Fruit fly (Drosophila melanogaster) whole organism, embryonic: ENCODE measurements around the gene Ccdc58.

ENCODE experiments used
- CG11093 ChIP-seq: fragments of 200-800 bp; sonication (Bioruptor generic); IDR thresholded peaks from 3 replicates; pipeline ENCODE4 v1.3.6; 2022; ENCODE audit warnings: missing biosample characterization, missing genetic modification characterization
- CG14710 ChIP-seq: fragments of 200-800 bp; sonication (Bioruptor generic); optimal IDR thresholded peaks from 3 replicates; lab custom pipeline; 2019; ENCODE audit warnings: missing biosample characterization, mild to moderate bottlenecking, missing genetic modification characterization, moderate library complexity
- CG14860 ChIP-seq: fragments of 200-800 bp; sonication (Bioruptor generic); IDR thresholded peaks from 3 replicates; pipeline ENCODE4 v1.3.6; 2022; ENCODE audit warnings: missing biosample characterization, missing genetic modification characterization; ENCODE audit not compliant: partially characterized antibody
- CG15073 ChIP-seq: fragments of 200-800 bp; sonication (Bioruptor generic); optimal IDR thresholded peaks from 2 replicates; lab custom pipeline; 2016; ENCODE audit warnings: missing biosample characterization, missing genetic modification characterization
- CG15696 ChIP-seq: fragments of 200-800 bp; sonication (Bioruptor generic); optimal IDR thresholded peaks from 2 replicates; lab custom pipeline; 2019; ENCODE audit warnings: missing biosample characterization, mild to moderate bottlenecking, missing genetic modification characterization, moderate library complexity
- CG16813 ChIP-seq: fragments of 200-800 bp; sonication (Bioruptor generic); IDR thresholded peaks from 3 replicates; pipeline ENCODE4 v1.3.6; 2022; ENCODE audit warnings: missing biosample characterization, missing genetic modification characterization; ENCODE audit not compliant: partially characterized antibody
- CG16863 ChIP-seq: fragments of 200-800 bp; sonication (Bioruptor generic); optimal IDR thresholded peaks from 3 replicates; lab custom pipeline; 2016; ENCODE audit warnings: missing biosample characterization, missing genetic modification characterization
- CG17912 ChIP-seq: fragments of 200-800 bp; sonication (Bioruptor generic); optimal IDR thresholded peaks from 2 replicates; lab custom pipeline; 2018; ENCODE audit warnings: missing biosample characterization, mild to moderate bottlenecking, missing genetic modification characterization
- CG2116 ChIP-seq: fragments of 200-800 bp; sonication (Bioruptor generic); optimal IDR thresholded peaks from 3 replicates; lab custom pipeline; 2018; ENCODE audit warnings: missing biosample characterization, mild to moderate bottlenecking, missing genetic modification characterization
- CG2199 ChIP-seq: fragments of 200-800 bp; sonication (Bioruptor generic); IDR thresholded peaks from 3 replicates; pipeline ENCODE4 v1.3.6; 2022; ENCODE audit warnings: missing biosample characterization, missing genetic modification characterization
- CG2712 ChIP-seq: fragments of 200-800 bp; optimal IDR thresholded peaks from 3 replicates; lab custom pipeline; 2019; ENCODE audit warnings: missing biosample characterization, mild to moderate bottlenecking, missing genetic modification characterization, moderate library complexity
- CG31441 ChIP-seq: fragments of 200-800 bp; sonication (Bioruptor generic); IDR thresholded peaks from 2 replicates; pipeline ENCODE4 v1.3.6; 2022; ENCODE audit warnings: missing biosample characterization, missing genetic modification characterization
- CG3407 ChIP-seq: fragments of 200-800 bp; sonication (Bioruptor generic); optimal IDR thresholded peaks from 2 replicates; lab custom pipeline; 2018; ENCODE audit warnings: missing biosample characterization, mild to moderate bottlenecking, missing genetic modification characterization
- CG42726 ChIP-seq: fragments of 200-800 bp; sonication (Bioruptor generic); IDR thresholded peaks from 2 replicates; pipeline ENCODE4 v1.3.6; 2022; ENCODE audit warnings: missing biosample characterization, missing genetic modification characterization; ENCODE audit not compliant: partially characterized antibody
- CG4282 ChIP-seq: fragments of 200-800 bp; sonication (Bioruptor generic); optimal IDR thresholded peaks from 2 replicates; lab custom pipeline; 2016; ENCODE audit warnings: missing biosample characterization, missing genetic modification characterization
- CG43689 ChIP-seq: fragments of 200-800 bp; sonication (Bioruptor generic); IDR thresholded peaks from 2 replicates; pipeline ENCODE4 v1.3.6; 2022; ENCODE audit warnings: missing biosample characterization, missing genetic modification characterization
- CG8478 ChIP-seq: fragments of >200 bp; optimal IDR thresholded peaks from 2 replicates; lab custom pipeline; 2018
- CG9609 ChIP-seq: fragments of 200-800 bp; sonication (Bioruptor generic); optimal IDR thresholded peaks from 3 replicates; lab custom pipeline; 2016; ENCODE audit warnings: missing biosample characterization, missing genetic modification characterization
- CG9876 ChIP-seq: fragments of 200-800 bp; sonication (Bioruptor generic); optimal IDR thresholded peaks from 2 replicates; lab custom pipeline; 2016; ENCODE audit warnings: missing biosample characterization, missing genetic modification characterization
- D19A ChIP-seq: fragments of 200-800 bp; optimal IDR thresholded peaks from 3 replicates; lab custom pipeline; 2019; ENCODE audit warnings: missing biosample characterization, mild to moderate bottlenecking, missing genetic modification characterization, moderate library complexity
- Dad ChIP-seq: fragments of 200-800 bp; sonication (Bioruptor generic); optimal IDR thresholded peaks from 3 replicates; lab custom pipeline; 2016; ENCODE audit warnings: missing biosample characterization, missing genetic modification characterization
- Dbx ChIP-seq: fragments of 200-800 bp; sonication (Bioruptor generic); IDR thresholded peaks from 3 replicates; pipeline ENCODE4 v1.3.6; 2022; ENCODE audit warnings: missing biosample characterization, missing genetic modification characterization
- E2f1 ChIP-seq: fragments of 200-800 bp; sonication (Bioruptor generic); IDR thresholded peaks from 2 replicates; pipeline ENCODE4 v1.3.6; 2022; ENCODE audit warnings: missing biosample characterization, missing genetic modification characterization
- Ets65A ChIP-seq: fragments of 200-800 bp; sonication (Bioruptor generic); peaks from one replicate; lab custom pipeline; 2016; ENCODE audit warnings: missing biosample characterization, missing genetic modification characterization
- Fer1 ChIP-seq: fragments of 200-800 bp; sonication (Bioruptor generic); optimal IDR thresholded peaks from 2 replicates; lab custom pipeline; 2017; ENCODE audit warnings: missing biosample characterization, mild to moderate bottlenecking, missing genetic modification characterization
- HLH3B ChIP-seq: fragments of 200-800 bp; sonication (Bioruptor generic); IDR thresholded peaks from 2 replicates; pipeline ENCODE4 v1.3.6; 2022; ENCODE audit warnings: missing biosample characterization, missing genetic modification characterization
- HLH54F ChIP-seq: fragments of 200-800 bp; sonication (Bioruptor generic); optimal IDR thresholded peaks from 3 replicates; lab custom pipeline; 2016; ENCODE audit warnings: missing biosample characterization, missing genetic modification characterization
- MBD-R2 ChIP-seq: fragments of 200-800 bp; sonication (Bioruptor generic); IDR thresholded peaks from 2 replicates; pipeline ENCODE4 v1.3.6; 2022; ENCODE audit warnings: missing biosample characterization, missing genetic modification characterization
- Max ChIP-seq: fragments of 200-800 bp; sonication (Bioruptor generic); optimal IDR thresholded peaks from 2 replicates; lab custom pipeline; 2016; ENCODE audit warnings: missing biosample characterization, mild to moderate bottlenecking, missing genetic modification characterization
- Ravus ChIP-seq: fragments of 200-800 bp; sonication (Bioruptor generic); IDR thresholded peaks from 2 replicates; pipeline ENCODE4 v1.3.6; 2022; ENCODE audit warnings: missing biosample characterization, missing genetic modification characterization
- Stat92E ChIP-seq, 3 experiments: fragments of >200 bp in 2 of 3; fragments of 200-800 bp in 1 of 3; sonication (Bioruptor generic) in 1 of 3; optimal IDR thresholded peaks; 2 replicates each; lab custom pipeline; 2017 to 2019; ENCODE audit warnings: missing biosample characterization in 3 of 3, missing genetic modification characterization in 3 of 3, mild to moderate bottlenecking in 1 of 3, moderate library complexity in 1 of 3
- YL-1 ChIP-seq: fragments of 200-800 bp; sonication (Bioruptor generic); optimal IDR thresholded peaks from 3 replicates; lab custom pipeline; 2017; ENCODE audit warnings: missing biosample characterization, mild to moderate bottlenecking, missing genetic modification characterization
- ato ChIP-seq: fragments of 200-800 bp; sonication (Bioruptor generic); IDR thresholded peaks from 2 replicates; pipeline ENCODE4 v1.3.6; 2022; ENCODE audit warnings: missing biosample characterization, missing genetic modification characterization; ENCODE audit not compliant: partially characterized antibody
- cg ChIP-seq: fragments of 200-800 bp; sonication (Bioruptor generic); optimal IDR thresholded peaks from 3 replicates; lab custom pipeline; 2019; ENCODE audit warnings: missing biosample characterization, mild to moderate bottlenecking, missing genetic modification characterization, moderate library complexity
- gcm ChIP-seq: fragments of 200-800 bp; sonication (Bioruptor generic); optimal IDR thresholded peaks from 2 replicates; lab custom pipeline; 2019; ENCODE audit warnings: missing biosample characterization, mild to moderate bottlenecking, missing genetic modification characterization, moderate library complexity
- hkb ChIP-seq, 2 experiments: fragments of 200-800 bp in 1 of 2; fragments of >200 bp in 1 of 2; sonication (Bioruptor generic) in 1 of 2; IDR thresholded peaks in 1 of 2; optimal IDR thresholded peaks in 1 of 2; 2 replicates each; pipeline versions ENCODE4 v1.3.6 to Lab custom; 2017 to 2022; ENCODE audit warnings: missing biosample characterization in 1 of 2, missing genetic modification characterization in 1 of 2
- inv ChIP-seq: fragments of 200-800 bp; sonication (Bioruptor generic); IDR thresholded peaks from 2 replicates; pipeline ENCODE4 v1.3.6; 2022; ENCODE audit warnings: missing biosample characterization, missing genetic modification characterization; ENCODE audit not compliant: partially characterized antibody
- mld ChIP-seq: fragments of 200-800 bp; sonication (Bioruptor generic); IDR thresholded peaks from 3 replicates; pipeline ENCODE4 v1.3.6; 2022; ENCODE audit warnings: missing biosample characterization, missing genetic modification characterization; ENCODE audit not compliant: partially characterized antibody
- nom ChIP-seq: fragments of 200-800 bp; sonication (Bioruptor generic); optimal IDR thresholded peaks from 2 replicates; lab custom pipeline; 2017; ENCODE audit warnings: missing biosample characterization, missing genetic modification characterization, mild to moderate bottlenecking, moderate library complexity, missing genetic modification reagents
- odd ChIP-seq: fragments of 200-800 bp; sonication (Bioruptor generic); optimal IDR thresholded peaks from 2 replicates; lab custom pipeline; 2017; ENCODE audit warnings: missing biosample characterization, mild to moderate bottlenecking, missing genetic modification characterization
- org-1 ChIP-seq: fragments of 200-800 bp; sonication (Bioruptor generic); optimal IDR thresholded peaks from 2 replicates; lab custom pipeline; 2017; ENCODE audit warnings: missing biosample characterization, missing genetic modification characterization
- p53 ChIP-seq: fragments of 200-800 bp; sonication (Bioruptor generic); optimal IDR thresholded peaks from 2 replicates; lab custom pipeline; 2016; ENCODE audit warnings: missing biosample characterization, missing genetic modification characterization
- pho ChIP-seq: fragments of 200-800 bp; sonication (Bioruptor generic); optimal IDR thresholded peaks from 2 replicates; lab custom pipeline; 2016; ENCODE audit warnings: missing biosample characterization, missing genetic modification characterization
- pnt ChIP-seq: fragments of 200-800 bp; sonication (Bioruptor generic); optimal IDR thresholded peaks from 3 replicates; lab custom pipeline; 2016; ENCODE audit warnings: missing biosample characterization, missing genetic modification characterization
- pzg ChIP-seq: fragments of 200-800 bp; sonication (Bioruptor generic); optimal IDR thresholded peaks from 3 replicates; lab custom pipeline; 2018; ENCODE audit warnings: missing biosample characterization, mild to moderate bottlenecking, missing genetic modification characterization, moderate library complexity
- tgo ChIP-seq: fragments of 200-800 bp; sonication (Bioruptor generic); IDR thresholded peaks from 3 replicates; pipeline ENCODE4 v1.3.6; 2022; ENCODE audit warnings: missing biosample characterization, missing genetic modification characterization
- tin ChIP-seq: fragments of 200-800 bp; sonication (Bioruptor generic); optimal IDR thresholded peaks from 3 replicates; lab custom pipeline; 2016; ENCODE audit warnings: missing biosample characterization, missing genetic modification characterization
- tna ChIP-seq: fragments of 200-800 bp; sonication (Bioruptor generic); IDR thresholded peaks from 2 replicates; pipeline ENCODE4 v1.3.6; 2022; ENCODE audit warnings: missing biosample characterization, missing genetic modification characterization; ENCODE audit not compliant: partially characterized antibody
- yki ChIP-seq: fragments of >200 bp; optimal IDR thresholded peaks from 3 replicates; lab custom pipeline; 2018
- zen2 ChIP-seq: fragments of 200-800 bp; sonication (Bioruptor generic); IDR thresholded peaks from 3 replicates; pipeline ENCODE4 v1.3.6; 2022; ENCODE audit warnings: missing biosample characterization, missing genetic modification characterization; ENCODE audit not compliant: partially characterized antibody

The Ccdc58 gene

dm6 chr3L:19805895-19806294 is 914 bp downstream of the Ccdc58 start, which contains the start of gene CG34116 (continued):
- TF ChIP-seq tgo (GFP tag; lab: Robert Waterston, UW) (no peak), inv (GFP tag; lab: Robert Waterston, UW) (peak; percentile 41; the same call in 1 of the 2 replicates), ato (GFP tag; lab: Robert Waterston, UW) (peak; percentile 51; the same call in 1 of the 2 replicates), HLH3B (GFP tag; lab: Robert Waterston, UW) (no peak), yki (lab: Kevin White, UChicago) (no peak), tna (peak; percentile 55; the same call in 1 of the 2 replicates), odd (no peak), Ets65A (GFP tag; lab: Kevin White, UChicago) (peak; percentile 38), CG43689 (GFP tag; lab: Robert Waterston, UW) (no peak), CG3407 (GFP tag; lab: Kevin White, UChicago) (no peak), pnt (no peak), org-1 (GFP tag; lab: Kevin White, UChicago) (no peak), CG42726 (GFP tag; lab: Robert Waterston, UW) (no peak), pho (GFP tag; lab: Kevin White, UChicago) (no peak), pzg (GFP tag; lab: Kevin White, UChicago) (peak; percentile 32), cg (GFP tag; lab: Kevin White, UChicago) (peak; percentile 7), p53 (GFP tag; lab: Kevin White, UChicago) (no peak), CG15696 (tag; lab: Kevin White, UChicago) (no peak), CG9876 (no peak), CG4282 (GFP tag; lab: Kevin White, UChicago) (no peak), zen2 (GFP tag; lab: Robert Waterston, UW) (peak; percentile 75; the same call in 2 of the 3 replicates)

- peak; percentile 88 for TF ChIP-seq MBD-R2
- TF ChIP-seq E2f1 (GFP tag; lab: Robert Waterston, UW), result no peak
- TF ChIP-seq gcm (GFP tag; lab: Kevin White, UChicago), result peak; percentile 63
- TF ChIP-seq D19A (tag; lab: Kevin White, UChicago), result no peak
- no peak for TF ChIP-seq Dad
- TF ChIP-seq CG14860 (GFP tag; lab: Robert Waterston, UW), result peak; percentile 57
- peak; percentile 7 for TF ChIP-seq Fer1 (GFP tag; lab: Kevin White, UChicago)
- no peak for TF ChIP-seq CG11093 (GFP tag; lab: Robert Waterston, UW)
- TF ChIP-seq YL-1, result peak; percentile 57
- 0 out of 3 replicates have a peak, but pooled peaks have one; percentile 35 for TF ChIP-seq CG2199
- no peak for TF ChIP-seq CG2712 (tag; lab: Kevin White, UChicago)
- TF ChIP-seq mld (GFP tag; lab: Robert Waterston, UW), result 0 out of 3 replicates have a peak, but pooled peaks have one; percentile 12
- TF ChIP-seq Stat92E (GFP tag; optimal IDR thresholded peaks at IDR 0.05; lab: Kevin White, UChicago), result peak in 1 of 3 experiments; percentile 8
- no peak for TF ChIP-seq CG15073
- TF ChIP-seq CG16863 (GFP tag; lab: Kevin White, UChicago), result no peak
- TF ChIP-seq tin (GFP tag; lab: Kevin White, UChicago), result no peak
- peak; percentile 67 for TF ChIP-seq CG8478
- TF ChIP-seq Dbx (GFP tag; lab: Robert Waterston, UW), result no peak
- no peak for TF ChIP-seq CG17912
- TF ChIP-seq CG2116 (GFP tag; lab: Kevin White, UChicago), result peak; percentile 44
- TF ChIP-seq cg (GFP tag; lab: Kevin White, UChicago), result peak; percentile 92
- TF ChIP-seq Ravus (GFP tag; lab: Robert Waterston, UW), result no peak
- no peak for TF ChIP-seq CG9609 (GFP tag; lab: Kevin White, UChicago)
- peak; percentile 24 for TF ChIP-seq nom (GFP tag; lab: Kevin White, UChicago)
- peak; percentile 13 for TF ChIP-seq CG14710
- TF ChIP-seq HLH54F (GFP tag; lab: Kevin White, UChicago), result no peak
- TF ChIP-seq Max (GFP tag; lab: Kevin White, UChicago), result peak; percentile 21
- TF ChIP-seq hkb (optimal IDR thresholded peaks at IDR 0.05; lab: Kevin White, UChicago), result no peak
- TF ChIP-seq hkb (GFP tag; IDR thresholded peaks at IDR 0.05; lab: Robert Waterston, UW), result 0 out of 2 replicates have a peak, but pooled peaks have one; percentile 20
- peak; percentile 63 for TF ChIP-seq CG16813
- no peak for TF ChIP-seq CG31441
Observed at dm6 chr3L:19807103-19807502, 2.1 kb downstream of the Ccdc58 start, which contains the start of the genes CG14104 and Kap-alpha1. Gene CG14104, minus strand, starts transcription at chr3L:19807199. Gene Kap-alpha1, plus strand, starts transcription at chr3L:19807232.
